Worm (Caenorhabditis elegans): ENCODE data around the gene snx-1.

- TF ChIP-seq unc-86 (tag; optimal IDR thresholded peaks at IDR 0.05) (no peak), skn-1 (tag; optimal IDR thresholded peaks at IDR 0.05) (no peak), snpc-4 (tag; optimal IDR thresholded peaks at IDR 0.05) (no peak), elt-2 (tag; optimal IDR thresholded peaks at IDR 0.05) (no peak)
Measured at ce11 chrX:1171617-1172016, 42.8 kb downstream of the snx-1 start.
